Worm (Caenorhabditis elegans) whole organism, L4 larva: Measurements from ENCODE around the gene spp-24.

Experiments
- ama-1 ChIP-seq: fragments of 150-350 bp; optimal IDR thresholded peaks from 2 replicates; lab custom pipeline; 2014; ENCODE audit warnings: inconsistent platforms, mixed read lengths
- daf-12 ChIP-seq: fragments of 150-350 bp; optimal IDR thresholded peaks from 2 replicates; lab custom pipeline; 2014; ENCODE audit warnings: missing biosample characterization, missing genetic modification reagents, missing genetic modification characterization
- snpc-4 ChIP-seq: fragments of 150-350 bp; optimal IDR thresholded peaks from 2 replicates; lab custom pipeline; 2014; ENCODE audit warnings: missing biosample characterization, missing genetic modification characterization
- unc-130 ChIP-seq: sonication (generic microtip); optimal IDR thresholded peaks from 2 replicates; lab custom pipeline; 2016; ENCODE audit warnings: missing genetic modification reagents, missing genetic modification characterization, missing compliant biosample characterization

DNA sequence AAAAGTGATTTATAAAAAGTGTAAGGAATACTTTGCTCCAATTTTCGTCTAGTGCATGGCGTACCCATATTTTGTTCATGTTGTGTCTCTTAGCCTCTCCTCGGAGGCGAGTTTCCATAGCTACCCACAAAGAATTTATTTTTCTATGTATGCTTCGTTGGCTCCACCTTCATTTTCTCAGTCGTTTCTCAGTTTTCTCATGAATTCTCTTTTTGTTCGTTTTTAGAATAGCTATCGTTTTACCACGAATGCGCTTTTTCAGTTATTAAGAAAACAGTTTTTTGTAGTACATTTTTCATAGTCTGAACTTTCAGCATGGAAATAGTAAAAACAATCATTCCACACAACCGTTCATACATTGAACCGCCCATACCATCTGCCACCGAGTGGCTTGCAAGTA, 33.0 kb downstream of the spp-24 start, which contains the start of gene osta-1:
- TF ChIP-seq unc-130 (GFP tag; lab: Kevin White, UChicago): no peak
- TF ChIP-seq daf-12 (tag; lab: Kevin White, UChicago): no peak
- TF ChIP-seq snpc-4 (tag; lab: Kevin White, UChicago): no peak
- no peak for TF ChIP-seq ama-1 (lab: Kevin White, UChicago)
